Worm (Caenorhabditis elegans): Measurements from ENCODE around the gene nhr-257.
A peak's percentile ranks its signal among the peaks of the same experiment; 100 is the strongest.

Gene nhr-257

DNA sequence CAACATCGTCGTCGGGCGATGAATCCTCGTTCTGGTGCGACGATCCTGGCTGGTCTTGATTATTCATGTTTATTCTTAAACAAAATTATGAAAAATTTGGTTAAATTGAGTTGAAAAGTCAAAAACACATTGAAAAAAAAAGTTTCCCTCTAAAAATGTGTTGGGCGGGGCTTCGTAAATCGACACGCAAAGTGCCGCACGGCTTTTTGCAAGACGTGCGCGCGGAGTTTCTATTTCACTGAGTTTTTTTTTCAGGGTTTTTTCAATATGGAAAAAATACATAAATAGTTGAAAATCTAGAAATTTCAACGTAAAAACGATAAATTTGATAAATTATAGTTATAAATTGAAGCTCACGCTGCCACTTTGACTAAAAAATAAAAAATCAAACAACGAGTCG, 44.6 kb upstream of the nhr-257 start, which contains the start of gene F54D10.5 (continued):
- TF ChIP-seq mab-5 (tag; optimal IDR thresholded peaks at IDR 0.05) (peak; percentile 39), ztf-1 (GFP tag; conservative IDR thresholded peaks at IDR 0.05) (no peak), ztf-4 (tag; optimal IDR thresholded peaks at IDR 0.05) (no peak), elt-1 (tag; optimal IDR thresholded peaks at IDR 0.05) (no peak), blmp-1 (tag; optimal IDR thresholded peaks at IDR 0.05; ENCODE audit: insufficient read depth) (no peak), mbf-1 (tag; optimal IDR thresholded peaks at IDR 0.05) (no peak), nhr-77 (tag; optimal IDR thresholded peaks at IDR 0.05) (no peak), skn-1 (tag; optimal IDR thresholded peaks at IDR 0.05) (no peak), lin-11 (tag; optimal IDR thresholded peaks at IDR 0.05) (peak; percentile 70), fos-1 (tag; optimal IDR thresholded peaks at IDR 0.05) (no peak), alr-1 (tag; optimal IDR thresholded peaks at IDR 0.05) (no peak)

DNA sequence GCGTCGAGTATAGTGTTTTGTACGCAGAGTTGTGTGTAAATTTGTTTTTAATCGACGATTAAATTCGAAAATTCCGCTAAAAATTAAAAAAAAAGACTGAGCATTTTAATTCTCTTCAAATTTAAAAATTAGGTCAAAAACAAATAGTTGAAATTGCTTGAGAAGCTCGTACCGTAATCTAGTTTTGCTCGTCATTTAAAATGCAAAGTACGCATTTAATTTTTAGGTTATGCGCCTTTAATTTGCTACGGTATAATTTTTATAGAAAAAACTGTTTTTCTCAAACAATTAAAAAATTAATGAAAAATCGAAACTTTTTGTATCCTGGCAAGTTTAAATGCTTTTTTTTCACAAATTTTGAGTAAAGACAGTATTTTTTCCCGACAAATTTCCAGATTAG, 44.1 kb upstream of the nhr-257 start:
- TF ChIP-seq unc-39 (tag; optimal IDR thresholded peaks at IDR 0.05) = no peak
- TF ChIP-seq unc-55 (GFP tag; optimal IDR thresholded peaks at IDR 0.05) = no peak
- TF ChIP-seq unc-62 (GFP tag; optimal IDR thresholded peaks at IDR 0.05) = no peak
- no peak for TF ChIP-seq nhr-25 (tag; optimal IDR thresholded peaks at IDR 0.05)
- no peak for TF ChIP-seq mab-5 (tag; optimal IDR thresholded peaks at IDR 0.05)
- no peak for TF ChIP-seq lin-13 (GFP tag; optimal IDR thresholded peaks at IDR 0.05)
- TF ChIP-seq aly-2 (tag; optimal IDR thresholded peaks at IDR 0.05) = no peak
- no peak for TF ChIP-seq elt-1 (tag; optimal IDR thresholded peaks at IDR 0.05)
- no peak for TF ChIP-seq dmd-4 (tag; optimal IDR thresholded peaks at IDR 0.05)
- no peak for TF ChIP-seq lsy-2 (tag; optimal IDR thresholded peaks at IDR 0.05)
- TF ChIP-seq lin-11 (tag; optimal IDR thresholded peaks at IDR 0.05) = no peak
- no peak for TF ChIP-seq C34F6.9 (tag; optimal IDR thresholded peaks at IDR 0.05)
- no peak for TF ChIP-seq ama-1 (optimal IDR thresholded peaks at IDR 0.05)
- TF ChIP-seq sma-3 (GFP tag; optimal IDR thresholded peaks at IDR 0.05) = no peak
- no peak for TF ChIP-seq elt-3 (tag; optimal IDR thresholded peaks at IDR 0.05)
- TF ChIP-seq ceh-82 (tag; optimal IDR thresholded peaks at IDR 0.05) = no peak
- no peak for TF ChIP-seq egl-27 (tag; optimal IDR thresholded peaks at IDR 0.05)
- TF ChIP-seq sma-9 (GFP tag; optimal IDR thresholded peaks at IDR 0.05) = no peak
- no peak for TF ChIP-seq sma-9 (tag; optimal IDR thresholded peaks at IDR 0.05)

DNA sequence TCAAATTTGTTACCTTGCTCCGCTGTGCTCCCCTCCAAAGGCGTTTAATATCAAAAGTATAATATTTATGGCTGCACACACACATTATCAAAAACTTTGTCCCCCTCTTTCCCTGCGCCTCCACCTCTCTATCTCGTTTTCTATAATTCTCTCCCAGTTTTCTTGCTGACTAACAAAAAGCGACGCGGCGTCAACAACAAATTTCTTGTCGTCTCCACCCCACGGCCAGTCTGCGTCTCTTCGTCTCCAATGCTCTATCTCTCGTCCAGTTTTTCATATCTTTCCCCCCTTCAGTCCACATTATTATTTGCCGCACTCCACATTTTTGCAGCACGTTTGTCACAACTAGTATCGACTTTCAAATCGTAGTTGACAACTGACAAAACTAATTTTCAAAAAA, 42.2 kb upstream of the nhr-257 start:
- TF ChIP-seq sma-3 (GFP tag; optimal IDR thresholded peaks at IDR 0.05) = peak; percentile 23
- no peak for TF ChIP-seq nhr-77 (tag; optimal IDR thresholded peaks at IDR 0.05)
- peak; percentile 68 for TF ChIP-seq C34F6.9 (tag; optimal IDR thresholded peaks at IDR 0.05)
- TF ChIP-seq ZK546.5 (tag; optimal IDR thresholded peaks at IDR 0.05) = no peak
- peak; percentile 10 for TF ChIP-seq sma-9 (GFP tag; optimal IDR thresholded peaks at IDR 0.05)
- TF ChIP-seq sma-9 (tag; optimal IDR thresholded peaks at IDR 0.05) = no peak
- TF ChIP-seq snpc-4 (tag; optimal IDR thresholded peaks at IDR 0.05) = no peak
- TF ChIP-seq fos-1 (tag; optimal IDR thresholded peaks at IDR 0.05) = peak; percentile 44
- no peak for TF ChIP-seq nhr-23 (tag; optimal IDR thresholded peaks at IDR 0.05)
- TF ChIP-seq gmeb-1 (tag; optimal IDR thresholded peaks at IDR 0.05) = peak; percentile 40
- TF ChIP-seq egl-27 (tag; optimal IDR thresholded peaks at IDR 0.05) = no peak
- TF ChIP-seq F13H6.1 (tag; optimal IDR thresholded peaks at IDR 0.05) = peak; percentile 70
- peak in 1 of 2 experiments; percentile 59 for TF ChIP-seq lsy-2 (tag; optimal IDR thresholded peaks at IDR 0.05)
- peak; percentile 61 for TF ChIP-seq crh-2 (tag; optimal IDR thresholded peaks at IDR 0.05)
- TF ChIP-seq lin-13 (GFP tag; optimal IDR thresholded peaks at IDR 0.05) = peak; percentile 39
- TF ChIP-seq unc-55 (GFP tag; optimal IDR thresholded peaks at IDR 0.05) = peak; percentile 40

DNA sequence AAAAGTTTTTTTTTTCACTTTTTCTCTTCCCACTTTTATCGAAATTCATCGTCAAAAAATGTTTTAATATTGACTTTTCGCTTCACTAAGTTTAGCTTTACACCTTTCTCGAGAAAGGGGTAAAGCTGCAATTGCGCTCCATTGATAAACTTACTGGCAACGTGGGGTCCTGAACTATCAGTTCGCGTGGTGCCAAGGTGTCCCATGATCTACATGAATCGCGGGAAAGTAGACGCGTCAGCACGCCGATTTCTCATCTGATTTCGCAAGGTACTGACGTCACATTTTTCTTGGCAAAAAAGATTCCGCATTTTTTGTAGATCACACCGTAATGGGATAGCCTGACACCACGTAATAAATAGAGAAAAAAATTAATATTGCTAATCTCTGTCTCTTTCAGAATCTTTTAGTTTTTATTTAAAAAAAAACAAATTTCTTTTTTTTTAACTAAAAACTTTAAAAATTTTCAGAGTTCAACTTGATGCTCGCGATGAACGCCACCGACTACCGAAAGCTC, 40.9 kb upstream of the nhr-257 start, which contains the start of gene lido-15:
lido-15 (plus strand) TSS at position 467 of the 517 bp plus-strand sequence.
- TF ChIP-seq C34F6.9 (tag; optimal IDR thresholded peaks at IDR 0.05) (peak; percentile 11), nhr-11 (tag; optimal IDR thresholded peaks at IDR 0.05) (no peak)

DNA sequence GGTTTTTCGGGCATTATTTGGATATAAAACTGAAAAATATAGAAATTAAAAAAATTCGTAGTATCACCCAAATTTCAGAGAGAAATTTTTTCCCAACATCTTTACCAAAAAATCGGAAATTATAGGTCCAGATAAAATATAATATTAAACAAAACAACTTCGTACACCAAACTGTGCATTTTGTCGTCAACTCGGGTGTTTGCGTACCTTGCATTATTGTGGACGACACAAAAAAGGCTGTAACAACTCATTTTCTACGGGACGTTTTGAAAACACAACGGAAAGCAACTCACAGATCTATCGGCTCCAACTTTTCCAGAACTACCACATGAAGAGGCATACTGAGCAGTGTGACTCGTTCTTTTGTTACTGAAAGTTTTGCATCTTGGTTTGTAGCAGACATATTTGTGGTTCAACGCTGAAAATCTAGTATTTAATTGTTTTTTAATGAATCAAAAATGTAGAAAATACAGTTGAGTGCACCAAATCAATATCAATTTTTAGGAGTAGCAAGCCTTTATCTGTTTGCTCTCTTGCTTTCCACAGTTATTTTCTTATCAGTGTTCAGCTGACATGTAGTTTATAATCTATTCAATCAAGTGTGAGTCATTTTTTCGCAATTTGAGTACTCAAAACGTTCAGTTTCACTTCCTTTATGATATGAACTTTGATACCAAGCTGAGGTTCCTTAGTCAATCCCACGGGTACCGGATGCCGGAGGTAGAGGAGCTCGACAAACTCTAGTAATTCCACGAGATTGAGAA, 37.1 kb upstream of the nhr-257 start:
- TF ChIP-seq lin-13 (GFP tag; optimal IDR thresholded peaks at IDR 0.05) (no peak), nhr-77 (tag; optimal IDR thresholded peaks at IDR 0.05) (no peak), mab-5 (tag; optimal IDR thresholded peaks at IDR 0.05) (no peak), unc-55 (GFP tag; optimal IDR thresholded peaks at IDR 0.05) (peak; percentile 28), fos-1 (tag; optimal IDR thresholded peaks at IDR 0.05) (peak; percentile 93), nhr-129 (tag; optimal IDR thresholded peaks at IDR 0.05) (no peak), ZK546.5 (tag; optimal IDR thresholded peaks at IDR 0.05) (no peak), ztf-11 (tag; optimal IDR thresholded peaks at IDR 0.05) (no peak), F13H6.1 (tag; optimal IDR thresholded peaks at IDR 0.05) (no peak), crh-2 (tag; optimal IDR thresholded peaks at IDR 0.05) (no peak), dmd-4 (tag; optimal IDR thresholded peaks at IDR 0.05) (no peak), lsy-2 (tag; optimal IDR thresholded peaks at IDR 0.05) (peak in 1 of 2 experiments; percentile 19), ceh-16 (tag; optimal IDR thresholded peaks at IDR 0.05) (no peak), gmeb-1 (tag; optimal IDR thresholded peaks at IDR 0.05) (peak; percentile 9), mdl-1 (tag; optimal IDR thresholded peaks at IDR 0.05) (no peak), mbf-1 (tag; optimal IDR thresholded peaks at IDR 0.05) (no peak), nhr-23 (tag; optimal IDR thresholded peaks at IDR 0.05) (no peak), ztf-4 (tag; optimal IDR thresholded peaks at IDR 0.05) (no peak)

All from whole organism, L2 larva.